Worm (Caenorhabditis elegans) whole organism, L4/young adult: ENCODE results near the gene srw-86.

ENCODE experiments used
- W03F9.2 ChIP-seq: fragments of 150-350 bp; optimal IDR thresholded peaks from 2 replicates; lab custom pipeline; 2014; ENCODE audit warnings: missing biosample characterization, missing genetic modification characterization
- dao-5 ChIP-seq: sonication (generic microtip); optimal IDR thresholded peaks from 2 replicates; lab custom pipeline; 2016; ENCODE audit warnings: missing genotype, missing genetic modification characterization, moderate library complexity, missing compliant biosample characterization
- him-1 ChIP-seq: sonication (generic microtip); optimal IDR thresholded peaks from 2 replicates; lab custom pipeline; 2016; ENCODE audit warnings: missing genotype, missing genetic modification reagents, missing genetic modification characterization, missing compliant biosample characterization

Gene srw-86

ce11 chrV:19377014-19377494, 23.5 kb downstream of the srw-86 start, which contains the start of gene nceh-1:
Gene nceh-1, plus strand, starts transcription at chrV:19377444.
- no peak for TF ChIP-seq W03F9.2
- no peak for TF ChIP-seq him-1 (tag; lab: Kevin White, UChicago)
- no peak for TF ChIP-seq dao-5 (tag; lab: Kevin White, UChicago)

DNA sequence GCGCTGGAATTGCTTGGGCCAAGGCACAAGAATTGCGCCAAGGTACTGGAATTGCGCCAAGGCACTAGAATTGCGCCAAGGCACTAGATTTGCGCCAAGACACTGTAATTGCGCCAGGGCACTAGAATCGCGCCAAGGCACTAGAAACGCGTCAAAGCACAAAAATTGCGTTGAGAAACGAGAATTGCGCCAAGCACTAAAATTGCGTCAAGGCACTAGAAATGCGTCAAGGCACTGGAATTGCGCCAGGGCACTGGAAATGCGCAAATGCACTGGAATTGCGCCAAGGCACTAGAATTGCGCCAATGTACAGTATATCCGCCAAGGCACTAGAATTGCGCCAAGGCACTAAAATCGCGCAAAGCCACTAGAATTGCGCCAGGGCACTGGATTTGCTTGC, 28.7 kb downstream of the srw-86 start:
- no peak for TF ChIP-seq dao-5 (tag; lab: Kevin White, UChicago)
- TF ChIP-seq him-1 (tag; lab: Kevin White, UChicago) = no peak
- TF ChIP-seq W03F9.2 = no peak

ce11 chrV:19371253-19371652, 29.3 kb downstream of the srw-86 start, which contains the start of gene Y43F8A.2:
Gene Y43F8A.2, plus strand, starts transcription at chrV:19371553.
- TF ChIP-seq dao-5 (tag; lab: Kevin White, UChicago) (no peak), W03F9.2 (no peak), him-1 (tag; lab: Kevin White, UChicago) (no peak)

DNA sequence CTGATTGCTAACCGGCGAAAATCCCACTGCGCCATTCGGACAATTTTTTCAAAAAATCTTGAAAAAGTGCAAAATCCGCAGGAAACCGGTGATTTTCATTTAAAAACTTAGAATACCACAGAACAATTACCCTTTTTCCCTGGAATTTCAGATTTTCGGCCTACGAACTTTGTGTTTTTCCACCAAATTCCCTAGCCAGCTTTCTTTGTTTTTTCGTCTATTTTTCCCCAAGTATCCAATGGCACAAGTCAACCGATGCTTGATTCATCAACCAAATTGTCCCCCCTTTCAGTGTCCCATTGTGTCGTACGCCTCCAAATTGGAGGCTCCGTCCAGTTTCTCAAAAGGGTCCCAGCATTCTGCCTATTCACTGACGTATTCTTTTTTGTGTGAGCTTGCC, 30.3 kb downstream of the srw-86 start, which contains the start of gene Y43F8A.1:
TSS of gene Y43F8A.1 (plus strand) at position 301 of the 400 bp plus-strand sequence.
- TF ChIP-seq him-1 (tag; lab: Kevin White, UChicago) (no peak), W03F9.2 (no peak), dao-5 (tag; lab: Kevin White, UChicago) (no peak)

DNA sequence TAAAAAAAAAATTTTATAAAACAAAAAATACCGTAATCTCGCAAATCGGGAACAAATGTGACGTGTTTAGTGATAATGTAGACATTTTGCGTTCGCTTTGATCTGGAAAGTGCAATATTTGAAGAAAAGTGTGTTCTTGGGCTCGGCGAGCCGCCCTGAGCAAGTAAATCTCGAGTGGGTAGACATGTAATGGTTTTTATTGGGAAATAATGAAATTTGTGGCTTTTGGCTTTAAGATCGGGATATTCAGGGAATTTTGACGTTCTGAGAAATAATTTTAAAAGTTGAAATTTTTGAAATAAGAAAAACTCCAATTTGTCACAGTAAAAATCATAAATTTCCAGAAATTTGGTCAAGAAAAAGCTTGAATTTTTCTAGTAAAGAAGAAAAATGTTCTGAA, 38.0 kb downstream of the srw-86 start, which contains the start of gene C14B4.2:
TSS of gene C14B4.2 (minus strand) at position 101 of the 400 bp plus-strand sequence.
- TF ChIP-seq W03F9.2 (no peak), dao-5 (tag; lab: Kevin White, UChicago) (no peak), him-1 (tag; lab: Kevin White, UChicago) (no peak)

- TF ChIP-seq him-1 (tag; lab: Kevin White, UChicago) (no peak), W03F9.2 (no peak), dao-5 (tag; lab: Kevin White, UChicago) (no peak)
Measured at ce11 chrV:19358039-19358438, 42.5 kb downstream of the srw-86 start.

- no peak for TF ChIP-seq dao-5 (tag; lab: Kevin White, UChicago)
- TF ChIP-seq him-1 (tag; lab: Kevin White, UChicago) = no peak
- no peak for TF ChIP-seq W03F9.2
Measured at ce11 chrV:19356717-19357116, 43.8 kb downstream of the srw-86 start.

- TF ChIP-seq him-1 (tag; lab: Kevin White, UChicago) (no peak), W03F9.2 (no peak), dao-5 (tag; lab: Kevin White, UChicago) (no peak)
Measured at ce11 chrV:19355219-19355618, 45.3 kb downstream of the srw-86 start.

ce11 chrV:19354506-19354905, 46.0 kb downstream of the srw-86 start:
- TF ChIP-seq dao-5 (tag; lab: Kevin White, UChicago) (no peak), him-1 (tag; lab: Kevin White, UChicago) (no peak), W03F9.2 (no peak)

ce11 chrV:19351944-19352343, 48.6 kb downstream of the srw-86 start:
- no peak for TF ChIP-seq W03F9.2
